Worm (Caenorhabditis elegans) whole organism, young adult: ENCODE data around the gene aakg-2.

Experiments
- C06A6.2 ChIP-seq: fragments of 200-800 bp; sonication (Bioruptor generic); conservative IDR thresholded peaks from 2 replicates; pipeline ENCODE4 v1.3.6; 2022; ENCODE audit warnings: missing genetic modification characterization, missing compliant biosample characterization
- C17E4.6 ChIP-seq: fragments of 200-800 bp; sonication (Bioruptor generic); IDR thresholded peaks from 2 replicates; pipeline ENCODE4 v1.3.6; 2022; ENCODE audit warnings: missing genetic modification reagents, missing genetic modification characterization, missing compliant biosample characterization
- F22D6.2 ChIP-seq: sonication (generic microtip); optimal IDR thresholded peaks from 2 replicates; lab custom pipeline; 2016; ENCODE audit warnings: mild to moderate bottlenecking, missing genetic modification characterization, missing compliant biosample characterization
- F33H1.4 ChIP-seq: fragments of 200-800 bp; sonication (Bioruptor generic); IDR thresholded peaks from 2 replicates; pipeline ENCODE4 v1.3.6; 2022; ENCODE audit warnings: missing genetic modification reagents, missing genetic modification characterization, missing compliant biosample characterization
- F57A8.1 ChIP-seq: fragments of 200-800 bp; sonication (Bioruptor generic); optimal IDR thresholded peaks from 2 replicates; lab custom pipeline; 2018; ENCODE audit warnings: mild to moderate bottlenecking, missing genetic modification characterization, moderate library complexity, missing compliant biosample characterization
- F57C9.4 ChIP-seq: sonication (generic microtip); optimal IDR thresholded peaks from 2 replicates; lab custom pipeline; 2017; ENCODE audit warnings: mild to moderate bottlenecking, missing genetic modification characterization, missing compliant biosample characterization
- T07F8.4 ChIP-seq: sonication (generic microtip); optimal IDR thresholded peaks from 2 replicates; lab custom pipeline; 2016; ENCODE audit warnings: mild to moderate bottlenecking, missing genetic modification characterization, moderate library complexity, missing compliant biosample characterization
- Y53F4B.3 ChIP-seq: fragments of 200-800 bp; sonication (Bioruptor generic); IDR thresholded peaks from 2 replicates; pipeline ENCODE4 v1.3.6; 2022; ENCODE audit warnings: missing genetic modification reagents, missing genetic modification characterization, missing compliant biosample characterization
- Y95B8A.8 ChIP-seq: fragments of 200-800 bp; sonication (Bioruptor generic); IDR thresholded peaks from 2 replicates; pipeline ENCODE4 v1.3.6; 2022; ENCODE audit warnings: missing genetic modification reagents, missing genetic modification characterization, missing compliant biosample characterization
- aptf-2 ChIP-seq: fragments of 200-800 bp; sonication (Bioruptor generic); conservative IDR thresholded peaks from 2 replicates; pipeline ENCODE4 v1.3.6; 2022; ENCODE audit warnings: missing genetic modification reagents, missing genetic modification characterization, missing compliant biosample characterization
- aptf-3 ChIP-seq: fragments of 200-800 bp; sonication (Bioruptor generic); IDR thresholded peaks from 2 replicates; pipeline ENCODE4 v1.3.6; 2022; ENCODE audit warnings: missing genetic modification characterization, missing compliant biosample characterization
- bed-1 ChIP-seq: fragments of 200-800 bp; sonication (Bioruptor generic); IDR thresholded peaks from 2 replicates; pipeline ENCODE4 v1.3.6; 2022; ENCODE audit warnings: missing genetic modification reagents, missing genetic modification characterization, missing compliant biosample characterization
- cebp-1 ChIP-seq, 2 experiments: fragments of 200-800 bp in 1 of 2; sonication (Bioruptor generic) in 1 of 2; sonication (generic microtip) in 1 of 2; IDR thresholded peaks in 1 of 2; optimal IDR thresholded peaks in 1 of 2; 2 replicates each; pipeline versions ENCODE4 v1.3.6 to Lab custom; 2017 to 2022; ENCODE audit warnings: missing compliant biosample characterization in 2 of 2, missing genetic modification characterization in 2 of 2, mild to moderate bottlenecking in 1 of 2, missing genetic modification reagents in 1 of 2, moderate library complexity in 1 of 2
- cebp-2 ChIP-seq: fragments of 200-800 bp; sonication (Bioruptor generic); IDR thresholded peaks from 2 replicates; pipeline ENCODE4 v1.3.6; 2022; ENCODE audit warnings: missing genetic modification characterization, missing compliant biosample characterization
- ceh-91 ChIP-seq: fragments of 200-800 bp; sonication (Bioruptor generic); IDR thresholded peaks from 2 replicates; pipeline ENCODE4 v1.3.6; 2022; ENCODE audit warnings: missing genetic modification reagents, missing genetic modification characterization, missing compliant biosample characterization
- chd-7 ChIP-seq: sonication (generic microtip); optimal IDR thresholded peaks from 2 replicates; lab custom pipeline; 2016; ENCODE audit warnings: mild to moderate bottlenecking, missing genetic modification characterization, moderate library complexity, missing compliant biosample characterization
- dox-1 ChIP-seq: fragments of 200-800 bp; sonication (Bioruptor generic); IDR thresholded peaks from 2 replicates; pipeline ENCODE4 v1.3.6; 2022; ENCODE audit warnings: missing genetic modification reagents, missing genetic modification characterization, missing compliant biosample characterization
- dpl-1 ChIP-seq: fragments of 150-350 bp; optimal IDR thresholded peaks from 2 replicates; lab custom pipeline; 2014; ENCODE audit warnings: missing biosample characterization, missing genetic modification reagents, missing genetic modification characterization
- efl-1 ChIP-seq: fragments of 150-350 bp; optimal IDR thresholded peaks from 2 replicates; lab custom pipeline; 2014; ENCODE audit warnings: missing biosample characterization, missing genetic modification reagents, missing genetic modification characterization
- egrh-3 ChIP-seq: fragments of 200-800 bp; sonication (Bioruptor generic); IDR thresholded peaks from 2 replicates; pipeline ENCODE4 v1.3.6; 2022; ENCODE audit warnings: missing genetic modification reagents, missing genetic modification characterization, missing compliant biosample characterization
- ekl-4 ChIP-seq: fragments of 200-800 bp; sonication (Bioruptor generic); IDR thresholded peaks from 2 replicates; pipeline ENCODE4 v1.3.6; 2022; ENCODE audit warnings: missing genetic modification reagents, missing genetic modification characterization, missing compliant biosample characterization
- fkh-3 ChIP-seq: sonication (generic microtip); optimal IDR thresholded peaks from 2 replicates; lab custom pipeline; 2016; ENCODE audit warnings: mild to moderate bottlenecking, missing genetic modification characterization, missing compliant biosample characterization
- hmg-1.2 ChIP-seq: fragments of 200-800 bp; sonication (Bioruptor generic); IDR thresholded peaks from 2 replicates; pipeline ENCODE4 v1.3.6; 2022; ENCODE audit warnings: missing genetic modification reagents, missing genetic modification characterization, missing compliant biosample characterization
- lag-1 ChIP-seq: fragments of 200-800 bp; sonication (Bioruptor generic); IDR thresholded peaks from 2 replicates; pipeline ENCODE4 v1.3.6; 2022; ENCODE audit warnings: missing genetic modification reagents, missing genetic modification characterization, missing compliant biosample characterization
- let-607 ChIP-seq, 2 experiments: fragments of 200-800 bp in 1 of 2; sonication (Bioruptor generic) in 1 of 2; sonication (generic microtip) in 1 of 2; optimal IDR thresholded peaks; 2 replicates each; lab custom pipeline; 2016 to 2018; ENCODE audit warnings: mild to moderate bottlenecking in 2 of 2, missing compliant biosample characterization in 2 of 2, missing genetic modification characterization in 2 of 2, moderate library complexity in 2 of 2, missing genotype in 1 of 2
- lin-26 ChIP-seq: fragments of 200-800 bp; sonication (Bioruptor generic); IDR thresholded peaks from 2 replicates; pipeline ENCODE4 v1.3.6; 2022; ENCODE audit warnings: missing genetic modification reagents, missing genetic modification characterization, missing compliant biosample characterization
- lin-40 ChIP-seq: sonication (generic microtip); optimal IDR thresholded peaks from 2 replicates; lab custom pipeline; 2016; ENCODE audit warnings: missing genetic modification characterization, mild to moderate bottlenecking, missing compliant biosample characterization, missing genotype, missing genetic modification reagents
- madf-3 ChIP-seq: fragments of 200-800 bp; sonication (Bioruptor generic); IDR thresholded peaks from 2 replicates; pipeline ENCODE4 v1.3.6; 2022; ENCODE audit warnings: missing genetic modification reagents, missing genetic modification characterization, missing compliant biosample characterization
- madf-6 ChIP-seq: fragments of 200-800 bp; sonication (Bioruptor generic); IDR thresholded peaks from 2 replicates; pipeline ENCODE4 v1.3.6; 2022; ENCODE audit warnings: missing genetic modification reagents, missing genetic modification characterization, missing compliant biosample characterization
- mes-4 ChIP-seq: sonication (generic microtip); optimal IDR thresholded peaks from 2 replicates; lab custom pipeline; 2016; ENCODE audit warnings: missing genotype, missing genetic modification characterization, missing compliant biosample characterization
- nfyb-1 ChIP-seq: fragments of 200-800 bp; sonication (Bioruptor generic); IDR thresholded peaks from 2 replicates; pipeline ENCODE4 v1.3.6; 2022; ENCODE audit warnings: missing genetic modification reagents, missing genetic modification characterization, missing compliant biosample characterization
- nhr-120 ChIP-seq: fragments of 200-800 bp; sonication (Bioruptor generic); IDR thresholded peaks from 2 replicates; pipeline ENCODE4 v1.3.6; 2022; ENCODE audit warnings: missing genetic modification characterization, missing compliant biosample characterization
- nhr-179 ChIP-seq: sonication (generic microtip); optimal IDR thresholded peaks from 2 replicates; lab custom pipeline; 2016; ENCODE audit warnings: mild to moderate bottlenecking, missing genetic modification characterization, missing compliant biosample characterization
- nhr-27 ChIP-seq: fragments of 200-800 bp; sonication (Bioruptor generic); optimal IDR thresholded peaks from 2 replicates; lab custom pipeline; 2018; ENCODE audit warnings: mild to moderate bottlenecking, missing genetic modification characterization, moderate library complexity, missing compliant biosample characterization
- pbrm-1 ChIP-seq: fragments of 200-800 bp; sonication (Bioruptor generic); IDR thresholded peaks from 2 replicates; pipeline ENCODE4 v1.3.6; 2022; ENCODE audit warnings: missing genetic modification reagents, missing genetic modification characterization, missing compliant biosample characterization
- pha-4 ChIP-seq: fragments of 150-350 bp; sonication (generic microtip); optimal IDR thresholded peaks from 2 replicates; lab custom pipeline; 2014; ENCODE audit warnings: missing biosample characterization, missing genetic modification reagents, missing genetic modification characterization
- rcor-1 ChIP-seq: fragments of 200-800 bp; sonication (Bioruptor generic); IDR thresholded peaks from 2 replicates; pipeline ENCODE4 v1.3.6; 2022; ENCODE audit warnings: missing genetic modification reagents, missing genetic modification characterization, missing compliant biosample characterization
- rec-8 ChIP-seq, 2 experiments: sonication (generic microtip); optimal IDR thresholded peaks; 2 replicates each; lab custom pipeline; 2016; ENCODE audit warnings: mild to moderate bottlenecking in 2 of 2, missing genetic modification characterization in 2 of 2, missing genetic modification reagents in 2 of 2, missing genotype in 2 of 2, missing biosample characterization in 1 of 2, missing compliant biosample characterization in 1 of 2, moderate library complexity in 1 of 2
- sdz-38 ChIP-seq: sonication (generic microtip); optimal IDR thresholded peaks from 2 replicates; lab custom pipeline; 2016; ENCODE audit warnings: missing genotype, missing genetic modification characterization, missing compliant biosample characterization
- snpc-4 ChIP-seq, 5 experiments: fragments of 150-350 bp in 1 of 5; sonication (generic microtip) in 4 of 5; optimal IDR thresholded peaks; 2 replicates each; lab custom pipeline; 2014 to 2018; ENCODE audit warnings: missing genetic modification characterization in 5 of 5, missing biosample characterization in 3 of 5, antibody characterized with exemption in 2 of 5, mild to moderate bottlenecking in 2 of 5, missing compliant biosample characterization in 2 of 5, missing genotype in 2 of 5, moderate library complexity in 2 of 5, missing genetic modification reagents in 1 of 5
- tbp1 ChIP-seq: fragments of 200-800 bp; sonication (Bioruptor generic); optimal IDR thresholded peaks from 2 replicates; lab custom pipeline; 2018; ENCODE audit warnings: mild to moderate bottlenecking, missing genetic modification characterization, missing compliant biosample characterization
- tlf-1 ChIP-seq: fragments of 200-800 bp; sonication (Bioruptor generic); optimal IDR thresholded peaks from 2 replicates; lab custom pipeline; 2018; ENCODE audit warnings: mild to moderate bottlenecking, missing genetic modification characterization, missing compliant biosample characterization
- unc-130 ChIP-seq: sonication (generic microtip); optimal IDR thresholded peaks from 2 replicates; lab custom pipeline; 2016; ENCODE audit warnings: missing genetic modification reagents, missing genetic modification characterization, missing compliant biosample characterization
- zfh-2 ChIP-seq: fragments of 200-800 bp; sonication (Bioruptor generic); conservative IDR thresholded peaks from 2 replicates; pipeline ENCODE4 v1.3.6; 2022; ENCODE audit warnings: missing genetic modification reagents, missing genetic modification characterization, missing compliant biosample characterization
- ztf-18 ChIP-seq: sonication (generic microtip); optimal IDR thresholded peaks from 2 replicates; lab custom pipeline; 2016; ENCODE audit warnings: missing genotype, mild to moderate bottlenecking, missing genetic modification characterization, missing compliant biosample characterization
- ztf-28 ChIP-seq: fragments of 200-800 bp; sonication (Bioruptor generic); IDR thresholded peaks from 2 replicates; pipeline ENCODE4 v1.3.6; 2022; ENCODE audit warnings: missing genetic modification reagents, missing genetic modification characterization, missing compliant biosample characterization
- ztf-3 ChIP-seq: fragments of 200-800 bp; sonication (Bioruptor generic); optimal IDR thresholded peaks from 2 replicates; lab custom pipeline; 2018; ENCODE audit warnings: mild to moderate bottlenecking, missing genetic modification characterization, missing compliant biosample characterization
- ztf-6 ChIP-seq: fragments of 200-800 bp; sonication (Bioruptor generic); IDR thresholded peaks from 2 replicates; pipeline ENCODE4 v1.3.6; 2022; ENCODE audit warnings: missing genetic modification reagents, missing genetic modification characterization, missing compliant biosample characterization

The aakg-2 gene

ce11 chrX:16872446-16872962 lies 3.7 kb upstream of the aakg-2 start, which contains the start of gene T20F7.1 (continued):
- TF ChIP-seq F33H1.4 (GFP tag; lab: Robert Waterston, UW) = no peak
- TF ChIP-seq rec-8 (tag; optimal IDR thresholded peaks at IDR 0.05; lab: Kevin White, UChicago) = no peak
- TF ChIP-seq bed-1 (GFP tag; lab: Robert Waterston, UW) = no peak
- no peak for TF ChIP-seq F57C9.4 (tag; lab: Kevin White, UChicago)
- no peak for TF ChIP-seq C06A6.2 (GFP tag; lab: Robert Waterston, UW)
- no peak for TF ChIP-seq nhr-120 (GFP tag; lab: Robert Waterston, UW)
- no peak for TF ChIP-seq ztf-28 (GFP tag; lab: Robert Waterston, UW)
- no peak for TF ChIP-seq cebp-2 (GFP tag; lab: Robert Waterston, UW)
- no peak for TF ChIP-seq tlf-1 (GFP tag; lab: Kevin White, UChicago)
- peak; percentile 87 for TF ChIP-seq hmg-1.2
- TF ChIP-seq unc-130 (GFP tag; lab: Kevin White, UChicago) = no peak
- no peak for TF ChIP-seq lag-1 (GFP tag; lab: Robert Waterston, UW)
- TF ChIP-seq Y95B8A.8 = no peak
- no peak for TF ChIP-seq pha-4 (tag; lab: Kevin White, UChicago)
- TF ChIP-seq F57A8.1 (GFP tag; lab: Kevin White, UChicago) = no peak
- TF ChIP-seq mes-4 = no peak
- TF ChIP-seq nfyb-1 (GFP tag; lab: Robert Waterston, UW) = no peak
- no peak for TF ChIP-seq lin-40 (tag; lab: Kevin White, UChicago)
- no peak for TF ChIP-seq ztf-18
- no peak for TF ChIP-seq aptf-3 (GFP tag; lab: Robert Waterston, UW)
- peak; percentile 59 for TF ChIP-seq dox-1
- no peak for TF ChIP-seq pbrm-1 (GFP tag; lab: Robert Waterston, UW)
- TF ChIP-seq zfh-2 = peak; percentile 58; the same call in 1 of the 2 replicates
- no peak for TF ChIP-seq ceh-91
- peak; percentile 65; the same call in 1 of the 2 replicates for TF ChIP-seq lin-26 (GFP tag; lab: Robert Waterston, UW)
- TF ChIP-seq nhr-27 (tag; lab: Kevin White, UChicago) = no peak
- TF ChIP-seq ztf-6 (GFP tag; lab: Robert Waterston, UW) = no peak
- no peak for TF ChIP-seq C17E4.6 (GFP tag; lab: Robert Waterston, UW)
- no peak for TF ChIP-seq snpc-4 (GFP tag; optimal IDR thresholded peaks at IDR 0.05; lab: Kevin White, UChicago)
- peak in 3 of 4 experiments; percentile 1 to 52 (median 13) for TF ChIP-seq snpc-4 (tag; optimal IDR thresholded peaks at IDR 0.05; lab: Kevin White, UChicago)
- no peak for TF ChIP-seq dpl-1 (GFP tag; lab: Kevin White, UChicago)
- no peak for TF ChIP-seq T07F8.4 (tag; lab: Kevin White, UChicago)
- TF ChIP-seq ekl-4 = no peak
- no peak for TF ChIP-seq madf-6 (GFP tag; lab: Robert Waterston, UW)
- TF ChIP-seq cebp-1 (GFP tag; IDR thresholded peaks at IDR 0.05; lab: Robert Waterston, UW) = no peak
- TF ChIP-seq cebp-1 (tag; optimal IDR thresholded peaks at IDR 0.05; lab: Kevin White, UChicago) = no peak
- TF ChIP-seq tbp1 (GFP tag; lab: Kevin White, UChicago) = no peak
- TF ChIP-seq ztf-3 = no peak
- no peak for TF ChIP-seq let-607 (tag; optimal IDR thresholded peaks at IDR 0.05; lab: Kevin White, UChicago)
- TF ChIP-seq sdz-38 (tag; lab: Kevin White, UChicago) = no peak
- TF ChIP-seq madf-3 (GFP tag; lab: Robert Waterston, UW) = no peak
- TF ChIP-seq efl-1 (GFP tag; lab: Kevin White, UChicago) = no peak
- peak; percentile 18; the same call in 1 of the 2 replicates for TF ChIP-seq rcor-1 (GFP tag; lab: Robert Waterston, UW)
- no peak for TF ChIP-seq egrh-3 (GFP tag; lab: Robert Waterston, UW)
- no peak for TF ChIP-seq chd-7 (tag; lab: Kevin White, UChicago)
- TF ChIP-seq F22D6.2 (tag; lab: Kevin White, UChicago) = no peak
- no peak for TF ChIP-seq aptf-2 (GFP tag; lab: Robert Waterston, UW)
- TF ChIP-seq fkh-3 (tag; lab: Kevin White, UChicago) = no peak
- no peak for TF ChIP-seq Y53F4B.3 (GFP tag; lab: Robert Waterston, UW)
- TF ChIP-seq nhr-179 (tag; lab: Kevin White, UChicago) = no peak
